Worm (Caenorhabditis elegans) whole organism, young adult: Measurements from ENCODE around the gene ceh-40.

Experiments used
- F55B11.4 ChIP-seq: sonication (generic microtip); optimal IDR thresholded peaks from 2 replicates; lab custom pipeline; 2016; ENCODE audit warnings: missing compliant biosample characterization, missing genetic modification characterization, borderline replicate concordance; ENCODE audit not compliant: insufficient read depth
- Y53G8AR.9 ChIP-seq: fragments of 200-800 bp; sonication (Bioruptor generic); conservative IDR thresholded peaks from 2 replicates; pipeline ENCODE4 v1.3.6; 2022; ENCODE audit warnings: missing genetic modification reagents, missing genetic modification characterization, missing compliant biosample characterization
- ceh-40 ChIP-seq: fragments of 200-800 bp; sonication (Bioruptor generic); IDR thresholded peaks from 2 replicates; pipeline ENCODE4 v1.3.6; 2022; ENCODE audit warnings: missing genetic modification characterization, missing compliant biosample characterization
- egl-18 ChIP-seq: fragments of 200-800 bp; sonication (Bioruptor generic); IDR thresholded peaks from 2 replicates; pipeline ENCODE4 v1.3.6; 2022; ENCODE audit warnings: missing genetic modification reagents, missing genetic modification characterization, missing compliant biosample characterization
- ets-4 ChIP-seq: fragments of 200-800 bp; sonication (Bioruptor generic); optimal IDR thresholded peaks from 2 replicates; lab custom pipeline; 2018; ENCODE audit warnings: mild to moderate bottlenecking, missing genetic modification characterization, missing compliant biosample characterization
- lsy-27 ChIP-seq: sonication (generic microtip); optimal IDR thresholded peaks from 2 replicates; lab custom pipeline; 2017; ENCODE audit warnings: missing genetic modification characterization, mild to moderate bottlenecking, missing compliant biosample characterization, antibody characterized with exemption, missing genotype, borderline replicate concordance; ENCODE audit not compliant: insufficient read depth
- nhr-80 ChIP-seq: sonication (generic microtip); optimal IDR thresholded peaks from 2 replicates; lab custom pipeline; 2016; ENCODE audit warnings: missing genetic modification characterization, missing compliant biosample characterization
- nhr-90 ChIP-seq: sonication (generic microtip); optimal IDR thresholded peaks from 2 replicates; lab custom pipeline; 2016; ENCODE audit warnings: missing genotype, mild to moderate bottlenecking, missing genetic modification characterization, missing compliant biosample characterization

- no peak for TF ChIP-seq ets-4 (GFP tag; lab: Kevin White, UChicago)
- no peak for TF ChIP-seq F55B11.4 (tag; lab: Kevin White, UChicago)
- no peak for TF ChIP-seq nhr-80
- TF ChIP-seq lsy-27, result no peak
- TF ChIP-seq ceh-40 (GFP tag; lab: Robert Waterston, UW), result no peak
- TF ChIP-seq Y53G8AR.9 (GFP tag; lab: Robert Waterston, UW), result no peak
- no peak for TF ChIP-seq nhr-90 (tag; lab: Kevin White, UChicago)
- no peak for TF ChIP-seq egl-18 (GFP tag; lab: Robert Waterston, UW)
Observed at ce11 chrX:12280477-12280876, 40.1 kb downstream of the ceh-40 start, which contains the start of gene C04B4.1.
